Worm (Caenorhabditis elegans): ENCODE measurements around the gene T04C9.3.

T04C9.3 gene

DNA sequence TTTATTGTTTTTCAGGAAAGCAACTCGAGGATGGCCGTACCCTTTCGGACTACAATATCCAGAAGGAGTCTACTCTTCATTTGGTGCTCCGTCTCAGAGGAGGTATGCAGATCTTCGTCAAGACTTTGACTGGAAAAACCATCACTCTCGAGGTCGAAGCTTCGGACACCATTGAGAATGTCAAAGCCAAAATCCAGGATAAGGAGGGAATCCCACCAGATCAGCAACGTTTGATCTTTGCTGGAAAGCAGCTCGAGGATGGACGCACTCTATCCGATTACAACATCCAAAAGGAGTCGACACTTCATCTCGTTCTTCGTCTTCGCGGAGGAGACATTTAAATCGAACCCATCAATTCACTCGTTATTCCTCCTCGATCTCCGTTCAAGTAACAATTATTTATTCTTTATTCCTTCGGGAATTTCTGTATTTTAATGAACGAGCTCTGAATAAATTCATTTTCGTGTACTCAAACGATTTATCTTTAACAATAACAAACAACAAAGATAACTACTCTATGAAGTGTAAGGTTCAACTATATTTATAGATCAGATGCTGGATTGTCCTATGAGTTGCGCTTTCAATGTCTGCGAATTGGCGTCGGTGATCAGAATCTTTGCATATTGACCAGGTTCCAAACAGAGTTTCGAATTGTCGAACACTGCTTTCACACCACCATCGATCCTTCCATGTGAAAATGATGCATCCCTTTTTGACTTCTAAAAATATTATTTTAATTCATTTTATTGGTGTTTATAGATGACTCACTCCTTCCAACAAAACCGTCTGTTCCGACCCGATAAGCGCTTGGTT, 41.9 kb upstream of the T04C9.3 start:
- no peak for TF ChIP-seq scrt-1 (GFP tag; IDR thresholded peaks at IDR 0.05)
- TF ChIP-seq tra-4 (tag; optimal IDR thresholded peaks at IDR 0.05): no peak
- TF ChIP-seq tbx-37 (GFP tag; conservative IDR thresholded peaks at IDR 0.05): no peak
- TF ChIP-seq hnd-1 (tag; optimal IDR thresholded peaks at IDR 0.05): no peak
- no peak for TF ChIP-seq B0310.2 (tag; optimal IDR thresholded peaks at IDR 0.05)
- TF ChIP-seq aly-1 (tag; optimal IDR thresholded peaks at IDR 0.05): no peak
- TF ChIP-seq ama-1 (optimal IDR thresholded peaks at IDR 0.05): no peak
- peak; percentile 20; the same call in 1 of the 2 replicates for TF ChIP-seq flt-1 (GFP tag; IDR thresholded peaks at IDR 0.05)
- TF ChIP-seq ets-7 (tag; optimal IDR thresholded peaks at IDR 0.05): no peak
- no peak for TF ChIP-seq ceh-36 (tag; optimal IDR thresholded peaks at IDR 0.05)
- TF ChIP-seq hmg-4 (GFP tag; optimal IDR thresholded peaks at IDR 0.05): peak; percentile 12
- TF ChIP-seq sea-1 (GFP tag; conservative IDR thresholded peaks at IDR 0.05): peak; percentile 18; the same call in 1 of the 2 replicates
- TF ChIP-seq ceh-13 (GFP tag; optimal IDR thresholded peaks at IDR 0.05): no peak
- no peak for TF ChIP-seq hmbx-1 (tag; optimal IDR thresholded peaks at IDR 0.05)
- no peak for TF ChIP-seq tbx-11 (GFP tag; IDR thresholded peaks at IDR 0.05)

DNA sequence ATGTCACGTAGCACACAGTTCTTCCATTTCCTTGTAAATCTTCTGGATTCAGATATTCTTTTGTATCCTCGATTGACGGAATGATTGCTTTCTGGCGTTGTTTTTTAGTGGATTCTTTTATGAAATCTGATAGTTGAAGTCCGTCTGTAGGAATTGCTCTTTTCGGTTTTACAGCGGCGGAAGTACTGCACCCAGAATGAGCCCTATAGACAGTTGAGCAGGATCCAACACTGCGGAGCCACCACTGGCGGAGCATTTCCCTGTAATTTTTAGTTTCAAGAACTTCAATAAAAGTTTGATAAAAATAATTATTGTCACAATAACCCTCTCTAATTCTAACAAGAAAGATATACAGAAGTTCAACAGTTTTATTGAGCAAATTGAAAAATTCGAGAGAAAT, 39.6 kb upstream of the T04C9.3 start, which contains the start of gene F25B5.5:
Gene F25B5.5 (minus strand): TSS at position 260 of the 400 bp plus-strand sequence.
- TF ChIP-seq ceh-36 (tag; optimal IDR thresholded peaks at IDR 0.05) (no peak), tbx-11 (GFP tag; IDR thresholded peaks at IDR 0.05) (no peak), hnd-1 (tag; optimal IDR thresholded peaks at IDR 0.05) (no peak), tbx-37 (GFP tag; conservative IDR thresholded peaks at IDR 0.05) (no peak), aly-1 (tag; optimal IDR thresholded peaks at IDR 0.05) (no peak), F13C5.2 (tag; optimal IDR thresholded peaks at IDR 0.05) (no peak), hmg-4 (GFP tag; optimal IDR thresholded peaks at IDR 0.05) (no peak), ceh-13 (GFP tag; optimal IDR thresholded peaks at IDR 0.05) (no peak), ama-1 (optimal IDR thresholded peaks at IDR 0.05) (no peak), hmbx-1 (tag; optimal IDR thresholded peaks at IDR 0.05) (no peak)

DNA sequence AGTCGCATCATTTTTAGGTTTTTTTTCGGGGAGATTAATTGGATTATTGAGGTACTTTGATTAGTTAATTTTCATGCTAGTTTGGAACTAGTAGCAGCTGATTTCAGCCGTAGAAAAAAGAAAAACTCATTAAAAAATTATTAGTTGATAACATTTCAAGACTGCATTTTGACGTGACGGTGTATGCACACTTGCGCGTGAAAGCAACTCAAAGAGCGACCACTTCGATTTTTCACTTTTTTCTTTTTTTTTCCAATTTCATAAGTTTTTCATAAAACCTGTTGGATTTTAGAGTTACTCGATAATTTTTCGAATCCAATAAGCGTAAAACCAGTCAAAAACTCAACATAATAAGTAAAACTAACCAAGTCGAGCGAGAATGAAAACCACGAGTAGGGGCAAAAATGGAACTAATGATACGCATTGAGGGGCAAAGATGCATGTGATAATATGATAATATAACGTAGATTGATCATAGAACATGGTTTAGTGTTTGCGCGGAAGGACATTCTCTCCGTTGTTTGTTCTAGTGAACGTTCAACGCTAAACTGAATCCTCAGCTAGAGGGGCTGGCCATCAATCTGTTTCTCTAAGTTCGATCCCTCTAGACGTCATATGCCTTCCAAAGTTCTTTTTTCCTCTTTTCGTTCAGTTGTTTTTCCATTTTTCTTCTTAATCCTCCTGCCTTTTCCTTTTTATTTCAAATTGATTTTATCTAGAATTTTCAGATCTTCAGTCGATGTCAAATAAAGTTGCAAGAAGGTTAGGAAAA, 37.1 kb upstream of the T04C9.3 start, which contains the start of the genes F25B5.6 and F25B5.3:
Gene F25B5.6 (minus strand): TSS at position 572 of the 772 bp plus-strand sequence.
Gene F25B5.3 (plus strand): TSS at position 722 of the 772 bp plus-strand sequence.
- TF ChIP-seq hmbx-1 (tag; optimal IDR thresholded peaks at IDR 0.05) (no peak), tra-4 (tag; optimal IDR thresholded peaks at IDR 0.05) (no peak), scrt-1 (GFP tag; IDR thresholded peaks at IDR 0.05) (no peak), F13C5.2 (tag; optimal IDR thresholded peaks at IDR 0.05) (no peak), sea-1 (GFP tag; conservative IDR thresholded peaks at IDR 0.05) (no peak), hmg-4 (GFP tag; optimal IDR thresholded peaks at IDR 0.05) (no peak), ceh-13 (GFP tag; optimal IDR thresholded peaks at IDR 0.05) (no peak), tbx-11 (GFP tag; IDR thresholded peaks at IDR 0.05) (no peak), tbx-37 (GFP tag; conservative IDR thresholded peaks at IDR 0.05) (no peak), ceh-36 (tag; optimal IDR thresholded peaks at IDR 0.05) (no peak), aly-1 (tag; optimal IDR thresholded peaks at IDR 0.05) (no peak), B0310.2 (tag; optimal IDR thresholded peaks at IDR 0.05) (no peak), flt-1 (GFP tag; IDR thresholded peaks at IDR 0.05) (no peak), ets-7 (tag; optimal IDR thresholded peaks at IDR 0.05) (no peak), pes-1 (GFP tag; IDR thresholded peaks at IDR 0.05) (no peak), hnd-1 (tag; optimal IDR thresholded peaks at IDR 0.05) (no peak)

DNA sequence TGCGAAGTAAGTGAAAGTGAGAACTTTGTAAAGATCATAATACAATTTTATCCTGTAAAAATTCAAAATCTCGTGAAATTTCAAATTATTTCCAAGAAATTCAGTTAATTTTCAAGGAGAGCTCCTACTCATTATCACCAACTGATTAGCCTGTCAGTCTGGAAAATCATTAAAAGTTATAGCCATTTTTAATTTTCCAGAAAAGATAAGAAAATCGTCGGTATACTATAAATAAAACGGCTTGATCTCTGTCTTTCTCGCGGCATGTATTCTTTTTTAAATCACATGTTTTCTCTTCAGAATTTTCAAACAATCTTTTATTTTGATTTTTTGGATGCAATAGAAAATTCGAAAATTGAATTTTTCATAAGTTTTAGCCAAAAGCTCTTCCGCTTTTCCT, 36.5 kb upstream of the T04C9.3 start:
- no peak for TF ChIP-seq hmg-4 (GFP tag; optimal IDR thresholded peaks at IDR 0.05)
- no peak for TF ChIP-seq flt-1 (GFP tag; IDR thresholded peaks at IDR 0.05)
- no peak for TF ChIP-seq sea-1 (GFP tag; conservative IDR thresholded peaks at IDR 0.05)
- TF ChIP-seq ceh-36 (tag; optimal IDR thresholded peaks at IDR 0.05): no peak
- TF ChIP-seq ama-1 (optimal IDR thresholded peaks at IDR 0.05): no peak
- TF ChIP-seq F13C5.2 (tag; optimal IDR thresholded peaks at IDR 0.05): no peak
- TF ChIP-seq tbx-11 (GFP tag; IDR thresholded peaks at IDR 0.05): no peak
- TF ChIP-seq aly-1 (tag; optimal IDR thresholded peaks at IDR 0.05): no peak
- TF ChIP-seq ceh-13 (GFP tag; optimal IDR thresholded peaks at IDR 0.05): no peak
- TF ChIP-seq hnd-1 (tag; optimal IDR thresholded peaks at IDR 0.05): no peak

DNA sequence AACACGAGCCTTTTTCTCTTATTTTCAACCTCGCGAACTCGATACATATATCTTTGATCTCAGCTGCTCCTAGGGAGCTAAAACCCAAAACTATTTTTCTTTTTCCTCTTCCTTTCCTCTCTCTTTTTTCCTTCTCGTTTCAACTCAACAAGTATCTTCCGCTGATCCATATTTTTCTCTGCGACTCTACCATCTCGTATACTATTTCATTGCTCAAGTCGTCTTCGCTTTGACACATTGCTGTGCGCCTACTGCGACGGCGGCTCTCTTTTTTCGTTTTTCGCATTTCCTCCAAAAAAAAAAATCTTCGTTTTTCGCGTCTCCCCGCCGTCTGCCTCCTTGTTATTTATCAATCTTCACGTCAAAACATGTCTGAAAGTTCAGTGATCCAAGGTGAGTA, 35.6 kb upstream of the T04C9.3 start:
- TF ChIP-seq ceh-36 (tag; optimal IDR thresholded peaks at IDR 0.05) (no peak), hmg-4 (GFP tag; optimal IDR thresholded peaks at IDR 0.05) (no peak), ceh-13 (GFP tag; optimal IDR thresholded peaks at IDR 0.05) (no peak), hnd-1 (tag; optimal IDR thresholded peaks at IDR 0.05) (no peak), B0310.2 (tag; optimal IDR thresholded peaks at IDR 0.05) (no peak), ets-7 (tag; optimal IDR thresholded peaks at IDR 0.05) (no peak), hmbx-1 (tag; optimal IDR thresholded peaks at IDR 0.05) (no peak), aly-1 (tag; optimal IDR thresholded peaks at IDR 0.05) (no peak), tbx-37 (GFP tag; conservative IDR thresholded peaks at IDR 0.05) (no peak), tbx-11 (GFP tag; IDR thresholded peaks at IDR 0.05) (no peak), flt-1 (GFP tag; IDR thresholded peaks at IDR 0.05) (no peak), ama-1 (optimal IDR thresholded peaks at IDR 0.05) (no peak)

DNA sequence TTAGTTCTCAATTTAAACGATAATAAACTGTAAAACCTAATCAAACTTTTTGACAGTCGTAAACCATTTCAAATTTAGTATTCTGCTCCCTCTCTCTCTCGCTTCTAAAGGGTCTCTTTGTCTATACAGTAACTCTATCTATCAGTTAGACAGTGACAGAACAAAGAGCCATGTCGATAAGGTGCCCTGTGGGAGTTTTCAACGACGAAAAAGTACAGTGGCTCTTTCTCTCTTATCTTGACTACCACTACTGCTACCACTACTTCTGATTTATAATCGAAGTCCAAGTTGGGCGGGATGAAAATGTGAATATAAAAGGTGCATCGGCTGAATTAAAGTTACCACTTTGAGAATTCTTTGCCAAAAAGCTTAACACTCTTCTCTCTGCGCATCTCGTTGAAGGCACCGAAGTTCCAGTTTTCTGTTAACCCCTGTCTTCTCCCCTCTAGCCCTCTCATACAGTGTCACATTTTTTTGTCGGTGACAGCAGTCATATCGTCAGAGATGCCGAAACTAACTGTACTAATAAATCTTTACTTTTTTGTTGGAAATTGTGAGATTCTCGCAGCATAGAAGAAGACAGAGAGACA, 34.6 kb upstream of the T04C9.3 start:
- no peak for TF ChIP-seq scrt-1 (GFP tag; IDR thresholded peaks at IDR 0.05)
- no peak for TF ChIP-seq F13C5.2 (tag; optimal IDR thresholded peaks at IDR 0.05)
- no peak for TF ChIP-seq hnd-1 (tag; optimal IDR thresholded peaks at IDR 0.05)
- no peak for TF ChIP-seq flt-1 (GFP tag; IDR thresholded peaks at IDR 0.05)
- no peak for TF ChIP-seq hmbx-1 (tag; optimal IDR thresholded peaks at IDR 0.05)
- TF ChIP-seq aly-1 (tag; optimal IDR thresholded peaks at IDR 0.05): no peak
